Fruit fly (Drosophila melanogaster) whole organism, prepupa: ENCODE results near the gene por.
A peak's percentile ranks its signal among the peaks of the same experiment; 100 is the strongest.

Experiments used
- Blimp-1 ChIP-seq: fragments of 200-800 bp; sonication (Bioruptor generic); optimal IDR thresholded peaks from 3 replicates; lab custom pipeline; 2017; ENCODE audit warnings: missing biosample characterization, missing genetic modification characterization, mild to moderate bottlenecking, moderate library complexity, missing genetic modification reagents
- CG10631 ChIP-seq: fragments of 200-800 bp; sonication (Bioruptor generic); optimal IDR thresholded peaks from 2 replicates; lab custom pipeline; 2016; ENCODE audit warnings: missing biosample characterization, missing genetic modification characterization
- CG10669 ChIP-seq: fragments of 200-800 bp; sonication (Bioruptor generic); optimal IDR thresholded peaks from 3 replicates; lab custom pipeline; 2018; ENCODE audit warnings: missing biosample characterization, mild to moderate bottlenecking, missing genetic modification characterization, moderate library complexity
- CG11294 ChIP-seq: fragments of 200-800 bp; sonication (Bioruptor generic); IDR thresholded peaks from 2 replicates; pipeline ENCODE4 v1.3.6; 2022; ENCODE audit warnings: missing biosample characterization, missing genetic modification characterization
- CG11902 ChIP-seq: fragments of 200-800 bp; sonication (Bioruptor generic); optimal IDR thresholded peaks from 3 replicates; lab custom pipeline; 2016; ENCODE audit warnings: missing biosample characterization, missing genetic modification characterization
- CG3032 ChIP-seq: fragments of 200-800 bp; optimal IDR thresholded peaks from 2 replicates; lab custom pipeline; 2019; ENCODE audit warnings: missing biosample characterization, mild to moderate bottlenecking, missing genetic modification characterization, moderate library complexity
- CG31627 ChIP-seq: fragments of 200-800 bp; sonication (Bioruptor generic); optimal IDR thresholded peaks from 3 replicates; lab custom pipeline; 2016; ENCODE audit warnings: missing biosample characterization, missing genetic modification characterization
- CG32006 ChIP-seq: fragments of 200-800 bp; sonication (Bioruptor generic); optimal IDR thresholded peaks from 3 replicates; lab custom pipeline; 2017; ENCODE audit warnings: missing biosample characterization, mild to moderate bottlenecking, missing genetic modification characterization
- CG3919 ChIP-seq: fragments of 200-800 bp; sonication (Bioruptor generic); optimal IDR thresholded peaks from 3 replicates; lab custom pipeline; 2016; ENCODE audit warnings: missing biosample characterization, missing genetic modification characterization
- CG4318 ChIP-seq: fragments of 200-800 bp; sonication (Bioruptor generic); optimal IDR thresholded peaks from 3 replicates; lab custom pipeline; 2017; ENCODE audit warnings: missing biosample characterization, mild to moderate bottlenecking, missing genetic modification characterization
- CG6163 ChIP-seq: fragments of 200-800 bp; sonication (Bioruptor generic); IDR thresholded peaks from 3 replicates; pipeline ENCODE4 v1.3.6; 2022; ENCODE audit warnings: missing biosample characterization, missing genetic modification characterization
- CG6276 ChIP-seq: fragments of 200-800 bp; sonication (Bioruptor generic); optimal IDR thresholded peaks from 2 replicates; lab custom pipeline; 2017; ENCODE audit warnings: missing biosample characterization, mild to moderate bottlenecking, missing genetic modification characterization
- CG6792 ChIP-seq: fragments of 200-800 bp; sonication (Bioruptor generic); optimal IDR thresholded peaks from 3 replicates; lab custom pipeline; 2016; ENCODE audit warnings: missing biosample characterization, missing genetic modification characterization
- CG7368 ChIP-seq: fragments of 200-800 bp; sonication (Bioruptor generic); optimal IDR thresholded peaks from 3 replicates; lab custom pipeline; 2016; ENCODE audit warnings: missing biosample characterization, missing genetic modification characterization
- CG8119 ChIP-seq: fragments of 200-800 bp; sonication (Bioruptor generic); IDR thresholded peaks from 3 replicates; pipeline ENCODE4 v1.3.6; 2022; ENCODE audit warnings: missing biosample characterization, missing genetic modification characterization
- CG8319 ChIP-seq: fragments of 200-800 bp; sonication (Bioruptor generic); optimal IDR thresholded peaks from 3 replicates; lab custom pipeline; 2016; ENCODE audit warnings: missing biosample characterization, missing genetic modification characterization
- CG9139 ChIP-seq: fragments of 200-800 bp; sonication (Bioruptor generic); optimal IDR thresholded peaks from 3 replicates; lab custom pipeline; 2017; ENCODE audit warnings: missing biosample characterization, mild to moderate bottlenecking, missing genetic modification characterization
- Eip78C ChIP-seq: fragments of 200-800 bp; sonication (Bioruptor generic); peaks from one replicate; lab custom pipeline; 2016; ENCODE audit warnings: missing biosample characterization, missing genetic modification characterization
- Ets21C ChIP-seq: fragments of 200-800 bp; sonication (Bioruptor generic); optimal IDR thresholded peaks from 3 replicates; lab custom pipeline; 2016; ENCODE audit warnings: missing biosample characterization, missing genetic modification characterization
- Gug ChIP-seq: fragments of 200-800 bp; sonication (Bioruptor generic); IDR thresholded peaks from 2 replicates; pipeline ENCODE4 v1.3.6; 2022; ENCODE audit warnings: missing biosample characterization, missing genetic modification characterization
- Hr38 ChIP-seq: sonication (Bioruptor generic); optimal IDR thresholded peaks from 2 replicates; lab custom pipeline; 2016; ENCODE audit warnings: missing biosample characterization, missing genetic modification characterization
- Hr39 ChIP-seq: fragments of 200-800 bp; sonication (Bioruptor generic); optimal IDR thresholded peaks from 2 replicates; lab custom pipeline; 2016; ENCODE audit warnings: missing biosample characterization, missing genetic modification characterization
- Lpt ChIP-seq: fragments of 200-800 bp; sonication (Bioruptor generic); optimal IDR thresholded peaks from 3 replicates; lab custom pipeline; 2016; ENCODE audit warnings: missing biosample characterization, missing genetic modification characterization
- acj6 ChIP-seq: fragments of 200-800 bp; sonication (Bioruptor generic); optimal IDR thresholded peaks from 3 replicates; lab custom pipeline; 2016; ENCODE audit warnings: missing biosample characterization, missing genetic modification characterization
- cyc ChIP-seq: fragments of 200-800 bp; sonication (Bioruptor generic); optimal IDR thresholded peaks from 3 replicates; lab custom pipeline; 2016; ENCODE audit warnings: missing biosample characterization, missing genetic modification characterization
- dac ChIP-seq: fragments of 200-800 bp; sonication (Bioruptor generic); optimal IDR thresholded peaks from 2 replicates; lab custom pipeline; 2017; ENCODE audit warnings: missing biosample characterization, mild to moderate bottlenecking, missing genetic modification characterization
- dsx ChIP-seq: fragments of 200-800 bp; optimal IDR thresholded peaks from 3 replicates; lab custom pipeline; 2019; ENCODE audit warnings: missing biosample characterization, mild to moderate bottlenecking, missing genetic modification characterization, moderate library complexity; ENCODE audit not compliant: poor library complexity, severe bottlenecking
- eg ChIP-seq: fragments of 200-800 bp; sonication (Bioruptor generic); IDR thresholded peaks from 3 replicates; pipeline ENCODE4 v1.3.6; 2022; ENCODE audit warnings: missing biosample characterization, missing genetic modification characterization
- esn ChIP-seq: fragments of 200-800 bp; sonication (Bioruptor generic); optimal IDR thresholded peaks from 2 replicates; lab custom pipeline; 2016; ENCODE audit warnings: missing biosample characterization, mild to moderate bottlenecking, missing genetic modification characterization, moderate library complexity
- fd85E ChIP-seq: fragments of 200-800 bp; sonication (Bioruptor generic); optimal IDR thresholded peaks from 3 replicates; lab custom pipeline; 2016; ENCODE audit warnings: missing biosample characterization, missing genetic modification characterization
- fkh ChIP-seq: fragments of 200-800 bp; sonication (Bioruptor generic); optimal IDR thresholded peaks from 3 replicates; lab custom pipeline; 2017; ENCODE audit warnings: missing biosample characterization, mild to moderate bottlenecking, missing genetic modification characterization, moderate library complexity
- net ChIP-seq: fragments of 200-800 bp; sonication (Bioruptor generic); optimal IDR thresholded peaks from 3 replicates; lab custom pipeline; 2016; ENCODE audit warnings: missing biosample characterization, missing genetic modification characterization
- salr ChIP-seq, 2 experiments: fragments of 200-800 bp; sonication (Bioruptor generic); optimal IDR thresholded peaks; 3 replicates each; lab custom pipeline; 2016 to 2018; ENCODE audit warnings: missing biosample characterization in 2 of 2, missing genetic modification characterization in 2 of 2, mild to moderate bottlenecking in 1 of 2
- spab ChIP-seq: fragments of 200-800 bp; sonication (Bioruptor generic); optimal IDR thresholded peaks from 2 replicates; lab custom pipeline; 2017; ENCODE audit warnings: missing biosample characterization, mild to moderate bottlenecking, missing genetic modification characterization, missing genetic modification reagents
- ss ChIP-seq, 2 experiments: fragments of 200-800 bp; sonication (Bioruptor generic); optimal IDR thresholded peaks; 2 replicates in 1 of 2; 3 replicates in 1 of 2; lab custom pipeline; 2017 to 2018; ENCODE audit warnings: mild to moderate bottlenecking in 2 of 2, missing biosample characterization in 2 of 2, missing genetic modification characterization in 2 of 2, moderate library complexity in 1 of 2
- topi ChIP-seq: fragments of 200-800 bp; sonication (Bioruptor generic); optimal IDR thresholded peaks from 3 replicates; lab custom pipeline; 2016; ENCODE audit warnings: missing biosample characterization, missing genetic modification characterization
- vri ChIP-seq: fragments of 200-800 bp; sonication (Bioruptor generic); optimal IDR thresholded peaks from 3 replicates; lab custom pipeline; 2016; ENCODE audit warnings: missing biosample characterization, mild to moderate bottlenecking, missing genetic modification characterization

The por gene

DNA sequence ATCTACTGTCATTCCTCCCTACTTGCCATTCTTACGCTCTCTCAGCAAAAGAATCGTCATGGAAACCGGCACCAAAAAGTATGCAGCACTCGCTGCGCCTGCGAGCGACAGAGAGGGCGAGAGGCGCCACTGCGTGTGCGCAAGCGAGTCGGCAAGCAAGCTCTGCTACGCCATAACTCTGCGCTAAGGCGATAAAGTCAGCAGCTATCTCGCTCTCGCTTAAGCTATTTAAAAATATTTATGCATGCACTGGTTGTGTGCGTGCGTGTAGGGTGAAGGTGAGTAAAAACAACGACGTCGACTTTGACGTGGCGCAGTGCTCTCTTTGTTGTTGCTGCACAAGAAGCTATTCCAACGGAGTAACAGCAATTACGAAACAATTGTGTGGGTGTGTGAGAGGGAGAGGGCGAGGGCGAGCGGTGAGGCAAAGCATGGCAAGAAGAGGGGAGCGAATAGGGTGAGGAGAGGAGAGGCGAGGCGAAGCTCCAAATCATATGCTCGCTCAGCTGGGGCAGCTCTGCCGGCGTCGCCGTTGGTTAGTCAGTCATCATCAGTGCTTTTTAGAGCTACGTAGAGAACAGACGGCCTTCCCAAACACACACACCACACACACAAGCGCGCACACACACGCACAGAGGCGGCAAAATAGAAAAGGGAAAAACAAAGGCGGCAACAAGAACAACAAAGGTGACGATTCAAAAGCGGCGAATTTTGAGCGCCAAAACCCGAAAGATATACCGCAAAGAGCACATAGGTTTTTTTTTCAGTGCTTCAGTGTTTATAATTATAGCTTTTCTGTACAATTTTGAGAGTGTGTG is 13.4 kb downstream of the por start, which contains the start of gene CrebB (continued):
- TF ChIP-seq Gug (GFP tag; lab: Robert Waterston, UW) (no peak), salr (GFP tag; optimal IDR thresholded peaks at IDR 0.05; lab: Kevin White, UChicago) (peak in 1 of 2 experiments; percentile 53), eg (GFP tag; lab: Robert Waterston, UW) (peak; percentile 50; the same call in 2 of the 3 replicates), CG32006 (GFP tag; lab: Kevin White, UChicago) (no peak), net (no peak), CG11294 (GFP tag; lab: Robert Waterston, UW) (no peak), acj6 (peak; percentile 17), ss (GFP tag; optimal IDR thresholded peaks at IDR 0.05; lab: Kevin White, UChicago) (peak; percentile 55 to 68), CG11902 (no peak), CG3919 (no peak), CG8119 (GFP tag; lab: Robert Waterston, UW) (no peak; the same call in 2 of the 3 replicates), CG31627 (GFP tag; lab: Kevin White, UChicago) (peak; percentile 5), topi (GFP tag; lab: Kevin White, UChicago) (no peak), dac (peak; percentile 31), spab (GFP tag; lab: Kevin White, UChicago) (peak; percentile 22), esn (GFP tag; lab: Kevin White, UChicago) (no peak), Blimp-1 (GFP tag; lab: Kevin White, UChicago) (no peak), CG6163 (GFP tag; lab: Robert Waterston, UW) (peak; percentile 27; the same call in 1 of the 3 replicates), vri (GFP tag; lab: Kevin White, UChicago) (peak; percentile 97), Hr38 (GFP tag; lab: Kevin White, UChicago) (no peak), CG6276 (GFP tag; lab: Kevin White, UChicago) (no peak), CG8319 (GFP tag; lab: Kevin White, UChicago) (no peak), Eip78C (GFP tag; lab: Kevin White, UChicago) (peak; percentile 80), Ets21C (GFP tag; lab: Kevin White, UChicago) (no peak), CG9139 (peak; percentile 29), CG10631 (GFP tag; lab: Kevin White, UChicago) (no peak)

- TF ChIP-seq dsx, result no peak
- no peak for TF ChIP-seq esn (GFP tag; lab: Kevin White, UChicago)
- no peak for TF ChIP-seq CG3919
- no peak for TF ChIP-seq fd85E
- TF ChIP-seq CG6792 (GFP tag; lab: Kevin White, UChicago), result no peak
- no peak for TF ChIP-seq CG7368
- TF ChIP-seq CG3032 (tag; lab: Kevin White, UChicago), result no peak
- no peak for TF ChIP-seq dac
- no peak for TF ChIP-seq fkh
- TF ChIP-seq Eip78C (GFP tag; lab: Kevin White, UChicago), result no peak
- no peak for TF ChIP-seq CG6163 (GFP tag; lab: Robert Waterston, UW)
Measured at dm6 chrX:18364999-18365398, 14.7 kb downstream of the por start.

DNA sequence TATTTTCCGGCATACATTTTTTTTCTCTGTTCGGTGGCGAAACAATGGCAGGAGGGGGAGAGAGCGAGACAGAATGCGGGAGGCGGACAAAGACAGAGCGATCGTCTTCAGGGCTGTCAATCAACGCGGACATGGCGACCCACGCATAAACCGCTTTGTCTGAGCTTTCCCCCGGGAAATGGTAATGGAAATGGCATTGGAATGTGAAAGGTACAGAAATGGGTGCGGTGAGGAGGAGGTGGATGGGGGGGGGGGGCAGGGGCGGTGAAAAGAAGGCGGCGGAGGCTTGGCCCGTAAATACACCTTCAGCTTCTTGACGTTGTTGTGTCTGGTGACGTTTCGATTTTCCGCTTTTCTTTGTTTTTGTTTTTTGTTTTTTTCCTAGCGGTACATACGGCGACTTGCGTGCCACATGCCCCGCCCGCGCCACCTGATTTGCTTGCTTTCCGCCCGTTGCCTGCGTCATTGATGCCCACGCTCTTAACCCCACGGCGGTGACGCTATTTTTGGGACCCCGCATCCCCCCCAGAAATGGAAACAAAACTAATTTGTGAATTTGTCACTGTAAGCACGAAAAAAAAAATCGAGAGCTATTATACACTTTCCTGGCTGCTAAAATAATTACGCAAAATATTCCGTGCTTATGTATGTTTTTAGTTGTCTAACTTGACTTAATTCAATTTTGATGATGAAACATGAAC is 15.5 kb downstream of the por start:
- no peak for TF ChIP-seq CG4318
- no peak for TF ChIP-seq CG8119 (GFP tag; lab: Robert Waterston, UW)
- TF ChIP-seq ss (GFP tag; optimal IDR thresholded peaks at IDR 0.05; lab: Kevin White, UChicago), result no peak
- no peak for TF ChIP-seq CG10669
- TF ChIP-seq Lpt (GFP tag; lab: Kevin White, UChicago), result no peak
- no peak for TF ChIP-seq topi (GFP tag; lab: Kevin White, UChicago)
- TF ChIP-seq dsx, result no peak
- TF ChIP-seq vri (GFP tag; lab: Kevin White, UChicago), result no peak
- TF ChIP-seq acj6, result no peak
- TF ChIP-seq CG10631 (GFP tag; lab: Kevin White, UChicago), result no peak
- no peak for TF ChIP-seq fd85E
- TF ChIP-seq Hr39, result no peak
- TF ChIP-seq CG9139, result no peak
- no peak for TF ChIP-seq cyc
- no peak for TF ChIP-seq spab (GFP tag; lab: Kevin White, UChicago)
